Fruit fly (Drosophila melanogaster) Kc167 (cell line): ENCODE data around the gene CG9098.

Source experiments
- Myc ChIP-seq: fragments of >200 bp; optimal IDR thresholded peaks from 2 replicates; lab custom pipeline; 2017; ENCODE audit warnings: missing external identifiers
- Sin3A ChIP-seq: fragments of >200 bp; optimal IDR thresholded peaks from 2 replicates; lab custom pipeline; 2018; ENCODE audit warnings: missing external identifiers
- h ChIP-seq: fragments of >200 bp; optimal IDR thresholded peaks from 3 replicates; lab custom pipeline; 2018; ENCODE audit warnings: missing external identifiers
- insv ChIP-seq: fragments of >200 bp; optimal IDR thresholded peaks from 3 replicates; lab custom pipeline; 2018; ENCODE audit warnings: missing external identifiers
- psq ChIP-seq: fragments of >200 bp; optimal IDR thresholded peaks from 2 replicates; lab custom pipeline; 2017; ENCODE audit warnings: missing external identifiers

DNA sequence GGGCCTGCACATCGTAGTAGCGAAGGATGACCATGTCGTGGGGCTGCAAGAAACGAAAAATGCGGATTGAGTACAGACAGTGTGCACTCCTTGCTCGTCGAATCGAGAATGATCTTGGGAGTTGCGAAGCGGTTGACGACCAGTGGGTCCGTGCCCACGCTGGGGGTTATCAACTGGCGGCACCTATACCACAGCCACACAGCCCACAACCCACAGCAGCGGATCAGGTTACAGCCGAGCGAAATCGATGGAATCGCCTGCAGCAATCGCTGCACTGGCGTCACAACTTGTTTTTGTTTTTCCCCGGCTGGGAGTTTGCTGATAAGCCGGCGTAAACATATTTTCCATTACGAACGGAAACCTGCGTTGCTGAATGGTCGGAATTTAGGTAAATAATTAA lies 33.3 kb upstream of the CG9098 start:
- TF ChIP-seq Myc (lab: Kevin White, UChicago) (no peak), h (lab: Kevin White, UChicago) (no peak), psq (lab: Kevin White, UChicago) (no peak), insv (lab: Kevin White, UChicago) (no peak), Sin3A (no peak)
